Worm (Caenorhabditis elegans): Measurements from ENCODE around the gene Y75B8A.32.

Gene Y75B8A.32

DNA sequence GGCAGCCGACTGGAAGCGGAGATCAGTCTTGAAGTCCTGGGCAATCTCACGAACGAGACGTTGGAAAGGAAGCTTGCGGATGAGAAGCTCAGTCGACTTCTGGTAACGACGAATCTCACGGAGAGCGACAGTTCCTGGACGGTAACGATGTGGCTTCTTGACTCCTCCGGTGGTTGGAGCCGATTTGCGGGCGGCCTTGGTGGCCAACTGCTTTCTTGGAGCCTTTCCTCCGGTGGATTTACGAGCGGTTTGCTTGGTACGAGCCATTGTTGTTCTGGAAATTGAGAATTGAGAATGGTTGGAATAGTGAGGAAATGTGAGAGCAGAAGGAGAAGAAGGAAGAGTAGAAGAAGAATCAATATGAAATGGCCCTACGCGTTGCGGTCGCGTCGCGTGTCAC lies 9.5 kb upstream of the Y75B8A.32 start:
- TF ChIP-seq tbx-37 (GFP tag; conservative IDR thresholded peaks at IDR 0.05) (no peak), F13C5.2 (tag; optimal IDR thresholded peaks at IDR 0.05) (no peak), hmg-4 (GFP tag; optimal IDR thresholded peaks at IDR 0.05) (no peak), aly-1 (tag; optimal IDR thresholded peaks at IDR 0.05) (no peak), ama-1 (optimal IDR thresholded peaks at IDR 0.05) (no peak), ceh-13 (GFP tag; optimal IDR thresholded peaks at IDR 0.05) (no peak), ets-7 (tag; optimal IDR thresholded peaks at IDR 0.05) (no peak), tbx-11 (GFP tag; IDR thresholded peaks at IDR 0.05) (no peak), hmbx-1 (tag; optimal IDR thresholded peaks at IDR 0.05) (no peak), tra-4 (tag; optimal IDR thresholded peaks at IDR 0.05) (no peak), pes-1 (GFP tag; IDR thresholded peaks at IDR 0.05) (no peak), flt-1 (GFP tag; IDR thresholded peaks at IDR 0.05) (no peak)

DNA sequence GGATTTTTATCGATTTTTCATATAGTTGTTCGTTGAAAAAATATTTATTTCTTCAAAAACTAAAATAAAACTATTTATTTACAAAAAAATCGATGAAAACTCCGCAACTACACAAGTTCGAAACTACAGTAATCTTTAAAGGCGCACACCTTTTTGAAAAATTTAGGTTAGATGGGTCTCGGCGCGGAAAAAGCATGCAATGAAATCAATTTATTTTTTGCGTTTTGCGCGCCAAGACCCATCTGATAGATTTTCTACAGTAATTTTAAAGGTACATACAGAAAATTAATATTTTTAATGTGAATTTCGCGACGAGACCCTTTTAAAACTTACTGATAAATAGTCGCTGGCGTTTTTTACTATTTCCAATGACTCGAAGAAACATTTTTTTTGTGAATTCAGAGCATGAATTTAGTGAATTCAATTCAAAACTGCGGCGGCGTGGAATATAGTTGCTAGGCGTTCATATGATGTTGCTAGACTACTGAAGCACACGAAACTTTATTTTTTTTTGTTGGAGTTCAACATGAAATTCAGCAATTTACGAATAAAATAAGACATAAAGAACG lies 8.7 kb upstream of the Y75B8A.32 start, which contains the start of gene Y75B8A.33:
Gene Y75B8A.33 (minus strand): TSS at position 385 of the 569 bp plus-strand sequence.
- no peak for TF ChIP-seq aly-1 (tag; optimal IDR thresholded peaks at IDR 0.05)
- no peak for TF ChIP-seq hmbx-1 (tag; optimal IDR thresholded peaks at IDR 0.05)
- TF ChIP-seq tra-4 (tag; optimal IDR thresholded peaks at IDR 0.05) = no peak
- TF ChIP-seq pes-1 (GFP tag; IDR thresholded peaks at IDR 0.05) = peak; percentile 39; the same call in 1 of the 2 replicates
- no peak for TF ChIP-seq ama-1 (optimal IDR thresholded peaks at IDR 0.05)
- TF ChIP-seq scrt-1 (GFP tag; IDR thresholded peaks at IDR 0.05) = no peak

DNA sequence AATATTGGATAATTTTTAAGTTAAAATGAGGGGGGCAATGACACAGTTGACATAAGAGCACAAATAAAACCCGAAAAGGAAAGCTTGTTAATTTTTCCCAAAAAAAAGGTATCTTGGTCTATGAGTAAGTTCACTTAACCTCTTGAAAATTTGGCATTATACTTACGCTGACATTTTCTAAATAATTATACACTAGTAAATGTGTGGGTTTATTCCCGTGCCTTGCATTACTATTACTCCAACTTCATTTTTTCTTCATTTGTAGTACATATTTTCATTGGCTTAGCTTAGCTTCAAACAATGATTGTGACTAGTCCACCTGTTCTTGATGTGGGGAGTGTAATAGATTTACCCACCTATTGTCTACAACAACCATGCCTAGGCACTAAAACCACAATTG lies 904 bp upstream of the Y75B8A.32 start, which contains the start of gene Y75B8A.34:
Gene Y75B8A.34 (plus strand): TSS at position 301 of the 400 bp plus-strand sequence.
- no peak for TF ChIP-seq ets-7 (tag; optimal IDR thresholded peaks at IDR 0.05)

DNA sequence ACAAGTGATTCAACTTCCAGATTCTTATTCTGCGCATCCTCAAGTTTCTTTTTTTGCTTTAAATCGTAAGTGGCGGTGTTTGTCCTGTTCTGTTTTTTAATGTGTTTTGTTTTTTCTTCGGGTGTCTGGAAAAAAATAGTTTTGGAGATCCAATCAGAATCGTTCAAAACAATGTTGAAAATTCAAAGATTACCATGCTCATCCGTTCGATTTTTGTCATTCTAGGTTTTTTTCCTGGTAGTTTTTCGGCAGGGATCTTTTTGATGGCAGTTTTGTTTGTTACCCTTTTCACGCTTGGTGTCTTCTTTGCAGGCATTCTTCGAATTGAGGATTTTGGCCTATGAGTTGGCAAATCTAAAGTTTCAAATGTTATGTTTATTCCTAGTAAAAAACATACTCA lies 1.8 kb downstream of the Y75B8A.32 start:
- TF ChIP-seq aly-1 (tag; optimal IDR thresholded peaks at IDR 0.05) (no peak), B0310.2 (tag; optimal IDR thresholded peaks at IDR 0.05) (no peak), ceh-13 (GFP tag; optimal IDR thresholded peaks at IDR 0.05) (no peak), hnd-1 (tag; optimal IDR thresholded peaks at IDR 0.05) (no peak), hmg-4 (GFP tag; optimal IDR thresholded peaks at IDR 0.05) (no peak), scrt-1 (GFP tag; IDR thresholded peaks at IDR 0.05) (no peak), F13C5.2 (tag; optimal IDR thresholded peaks at IDR 0.05) (no peak), ceh-36 (tag; optimal IDR thresholded peaks at IDR 0.05) (no peak), tra-4 (tag; optimal IDR thresholded peaks at IDR 0.05) (no peak), hmbx-1 (tag; optimal IDR thresholded peaks at IDR 0.05) (no peak), ets-7 (tag; optimal IDR thresholded peaks at IDR 0.05) (no peak), pes-1 (GFP tag; IDR thresholded peaks at IDR 0.05) (no peak), flt-1 (GFP tag; IDR thresholded peaks at IDR 0.05) (no peak), ama-1 (optimal IDR thresholded peaks at IDR 0.05) (no peak), tbx-37 (GFP tag; conservative IDR thresholded peaks at IDR 0.05) (no peak), tbx-11 (GFP tag; IDR thresholded peaks at IDR 0.05) (no peak), sea-1 (GFP tag; conservative IDR thresholded peaks at IDR 0.05) (no peak)

DNA sequence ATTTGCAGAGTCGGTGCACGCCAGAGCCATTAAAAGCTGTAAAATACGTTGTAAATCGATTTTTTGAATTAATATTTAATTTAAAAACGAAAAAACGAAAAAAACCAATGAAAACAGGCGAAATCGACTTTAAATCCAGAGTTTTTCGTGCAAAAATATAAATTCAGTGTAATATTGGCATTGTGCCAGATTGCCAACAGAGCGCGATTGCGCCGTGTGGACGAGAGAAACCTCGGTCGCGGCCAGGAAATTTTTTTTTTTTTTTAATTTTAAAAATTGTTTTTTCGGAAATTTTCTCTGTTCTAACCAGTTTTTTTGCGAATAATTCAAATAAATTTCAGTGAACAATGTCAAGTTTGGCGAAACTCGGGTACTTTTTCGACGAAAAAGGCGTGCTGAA lies 7.1 kb downstream of the Y75B8A.32 start, which contains the start of the genes pph-4.1 and Y75B8A.31:
Gene pph-4.1 (minus strand): TSS at position 36 of the 400 bp plus-strand sequence.
Gene Y75B8A.31 (plus strand): TSS at position 342 of the 400 bp plus-strand sequence.
- TF ChIP-seq hmg-4 (GFP tag; optimal IDR thresholded peaks at IDR 0.05) (no peak), pes-1 (GFP tag; IDR thresholded peaks at IDR 0.05) (peak; percentile 74), hnd-1 (tag; optimal IDR thresholded peaks at IDR 0.05) (no peak), tbx-11 (GFP tag; IDR thresholded peaks at IDR 0.05) (peak; percentile 52; the same call in 1 of the 2 replicates), ceh-36 (tag; optimal IDR thresholded peaks at IDR 0.05) (no peak), aly-1 (tag; optimal IDR thresholded peaks at IDR 0.05) (no peak), flt-1 (GFP tag; IDR thresholded peaks at IDR 0.05) (peak; percentile 48; the same call in 1 of the 2 replicates), ets-7 (tag; optimal IDR thresholded peaks at IDR 0.05) (no peak), sea-1 (GFP tag; conservative IDR thresholded peaks at IDR 0.05) (0 out of 2 replicates have a peak, but pooled peaks have one; percentile 26), ama-1 (optimal IDR thresholded peaks at IDR 0.05) (no peak), B0310.2 (tag; optimal IDR thresholded peaks at IDR 0.05) (no peak), tra-4 (tag; optimal IDR thresholded peaks at IDR 0.05) (no peak), scrt-1 (GFP tag; IDR thresholded peaks at IDR 0.05) (0 out of 2 replicates have a peak, but pooled peaks have one; percentile 13), hmbx-1 (tag; optimal IDR thresholded peaks at IDR 0.05) (no peak), tbx-37 (GFP tag; conservative IDR thresholded peaks at IDR 0.05) (peak; percentile 87), F13C5.2 (tag; optimal IDR thresholded peaks at IDR 0.05) (peak; percentile 10), ceh-13 (GFP tag; optimal IDR thresholded peaks at IDR 0.05) (peak; percentile 0)

DNA sequence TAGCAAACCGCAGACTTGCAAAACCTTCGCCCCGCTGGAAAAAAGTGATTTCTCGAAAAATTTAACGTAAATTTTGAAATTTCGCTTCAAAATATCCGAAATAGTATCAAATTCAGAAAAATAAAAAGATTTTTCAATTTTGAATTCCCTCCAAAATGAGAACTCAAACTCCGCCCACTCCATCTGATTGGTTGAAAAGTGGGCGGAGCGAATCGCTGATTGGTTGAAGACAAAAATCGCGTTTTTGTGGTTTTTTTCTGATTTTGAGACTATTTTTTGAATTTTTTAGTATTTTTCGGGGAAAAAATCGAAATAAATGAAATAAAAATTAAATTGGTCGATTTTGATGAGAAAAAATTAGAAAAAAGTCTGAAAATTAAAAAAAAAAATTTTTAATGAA lies 9.3 kb downstream of the Y75B8A.32 start:
- TF ChIP-seq hmbx-1 (tag; optimal IDR thresholded peaks at IDR 0.05) (no peak), ets-7 (tag; optimal IDR thresholded peaks at IDR 0.05) (no peak), pes-1 (GFP tag; IDR thresholded peaks at IDR 0.05) (no peak), F13C5.2 (tag; optimal IDR thresholded peaks at IDR 0.05) (no peak), sea-1 (GFP tag; conservative IDR thresholded peaks at IDR 0.05) (no peak), B0310.2 (tag; optimal IDR thresholded peaks at IDR 0.05) (no peak), flt-1 (GFP tag; IDR thresholded peaks at IDR 0.05) (no peak)

DNA sequence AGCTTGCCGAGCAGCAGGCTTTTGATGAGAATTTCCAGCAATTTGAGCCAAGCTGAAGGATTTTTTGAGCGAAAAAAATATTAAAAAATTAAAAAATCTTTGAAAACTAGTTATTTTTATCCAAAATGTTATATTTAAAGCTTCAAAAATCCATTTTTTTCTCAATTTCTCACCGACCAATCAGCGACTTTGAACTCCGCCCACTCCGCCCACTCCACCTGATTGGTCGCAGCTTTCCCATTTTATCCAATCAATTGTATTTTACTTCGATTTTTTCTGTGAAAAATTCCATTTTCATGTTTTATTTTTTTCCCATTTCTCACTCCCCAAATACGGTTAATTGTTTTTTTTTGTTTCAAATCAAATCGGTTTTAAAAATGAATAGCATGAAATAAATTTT lies 13.4 kb downstream of the Y75B8A.32 start:
- TF ChIP-seq ama-1 (optimal IDR thresholded peaks at IDR 0.05) (no peak), flt-1 (GFP tag; IDR thresholded peaks at IDR 0.05) (no peak), tbx-11 (GFP tag; IDR thresholded peaks at IDR 0.05) (no peak), pes-1 (GFP tag; IDR thresholded peaks at IDR 0.05) (no peak), tbx-37 (GFP tag; conservative IDR thresholded peaks at IDR 0.05) (no peak)

DNA sequence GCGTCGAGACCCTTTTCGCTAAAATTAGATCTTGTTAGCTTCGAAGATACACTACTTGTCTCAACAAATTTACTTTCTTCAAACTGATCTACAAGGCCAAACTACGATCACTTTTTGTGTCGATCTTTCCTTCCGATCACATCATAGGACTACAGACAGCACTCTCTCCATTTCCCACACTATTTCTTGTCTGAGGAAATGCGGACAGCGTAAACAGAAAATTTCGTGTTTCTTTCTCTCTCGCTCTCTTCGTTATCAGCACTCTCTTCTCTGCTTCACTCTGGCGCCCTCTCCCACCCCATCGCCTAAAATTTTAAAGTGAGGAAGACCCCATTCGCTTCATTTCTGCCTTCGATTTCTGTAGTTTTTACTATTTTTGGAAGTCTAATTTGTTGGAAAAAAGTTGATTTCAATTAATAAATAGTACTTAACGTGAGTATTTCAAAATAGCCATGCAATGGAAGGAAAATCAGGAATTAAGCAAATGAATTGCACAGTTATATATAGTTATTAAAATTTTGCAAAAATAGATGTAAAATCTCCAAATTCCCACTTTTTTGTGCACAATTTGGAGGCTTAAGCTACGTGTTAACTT lies 22.9 kb downstream of the Y75B8A.32 start:
- TF ChIP-seq B0310.2 (tag; optimal IDR thresholded peaks at IDR 0.05) = no peak

All from whole organism, early embryonic.